3 fruit fly cellular contexts compared by ENCODE assay signal in genomic region chr2L:8949919-8950722, dm6.
TF ChIP-seq lines count a peak whose summit lies in the region.

No protein-coding gene starts in this region.

TF ChIP-seq in whole organism, embryonic, 481 proteins besides CTCF, POLR2A, EP300 and RAD21 (continued from another document and continues in another):
- no peak for TF ChIP-seq Gug (GFP tag; IDR thresholded peaks at IDR 0.05; lab: Robert Waterston, UW)
- no peak for TF ChIP-seq MBD-R2 (GFP tag; IDR thresholded peaks at IDR 0.05; lab: Robert Waterston, UW)
- no peak for TF ChIP-seq D (optimal IDR thresholded peaks at IDR 0.05; lab: Kevin White, UChicago)
- TF ChIP-seq D (GFP tag; optimal IDR thresholded peaks at IDR 0.05; lab: Kevin White, UChicago): peak; percentile 30
- TF ChIP-seq mirr (GFP tag; optimal IDR thresholded peaks at IDR 0.05; lab: Kevin White, UChicago): no peak
- no peak for TF ChIP-seq CG6683 (GFP tag; optimal IDR thresholded peaks at IDR 0.05; lab: Kevin White, UChicago)
- TF ChIP-seq jumu (GFP tag; optimal IDR thresholded peaks at IDR 0.05; lab: Kevin White, UChicago): no peak
- no peak for TF ChIP-seq CG8290 (GFP tag; optimal IDR thresholded peaks at IDR 0.05; lab: Kevin White, UChicago)
- TF ChIP-seq CG8290 (tag; optimal IDR thresholded peaks at IDR 0.05; lab: Kevin White, UChicago): no peak
- no peak for TF ChIP-seq slou (GFP tag; optimal IDR thresholded peaks at IDR 0.05; lab: Kevin White, UChicago)
- TF ChIP-seq Fer1 (GFP tag; optimal IDR thresholded peaks at IDR 0.05; lab: Kevin White, UChicago): no peak
- peak; percentile 36 for TF ChIP-seq run (tag; optimal IDR thresholded peaks at IDR 0.05; lab: Kevin White, UChicago)
- TF ChIP-seq CG10431 (GFP tag; optimal IDR thresholded peaks at IDR 0.05; lab: Kevin White, UChicago): peak; percentile 15
- no peak for TF ChIP-seq Aef1 (GFP tag; IDR thresholded peaks at IDR 0.05; lab: Robert Waterston, UW)
- TF ChIP-seq CG3847 (GFP tag; IDR thresholded peaks at IDR 0.05; lab: Robert Waterston, UW): no peak
- no peak for TF ChIP-seq wor (GFP tag; IDR thresholded peaks at IDR 0.05; lab: Robert Waterston, UW)
- no peak for TF ChIP-seq CG6175 (GFP tag; IDR thresholded peaks at IDR 0.05; lab: Robert Waterston, UW)
- no peak for TF ChIP-seq CG13296 (GFP tag; optimal IDR thresholded peaks at IDR 0.05; lab: Kevin White, UChicago)
- 0 out of 3 replicates have a peak, but pooled peaks have one; percentile 16 for TF ChIP-seq z (GFP tag; IDR thresholded peaks at IDR 0.05; lab: Robert Waterston, UW)
- peak; percentile 93 for TF ChIP-seq pros (GFP tag; optimal IDR thresholded peaks at IDR 0.05; lab: Kevin White, UChicago)
- TF ChIP-seq hb (GFP tag; IDR thresholded peaks at IDR 0.05; lab: Robert Waterston, UW; ENCODE audit: partially characterized antibody): no peak
- TF ChIP-seq CG10274 (GFP tag; optimal IDR thresholded peaks at IDR 0.05; lab: Kevin White, UChicago): peak; percentile 95
- TF ChIP-seq gcm (GFP tag; optimal IDR thresholded peaks at IDR 0.05; lab: Kevin White, UChicago): peak; percentile 17
- no peak for TF ChIP-seq twi (tag; optimal IDR thresholded peaks at IDR 0.05; lab: Kevin White, UChicago)
- TF ChIP-seq tio (GFP tag; optimal IDR thresholded peaks at IDR 0.05; lab: Kevin White, UChicago): peak; percentile 13
- TF ChIP-seq gem (tag; optimal IDR thresholded peaks at IDR 0.05; lab: Kevin White, UChicago): peak; percentile 43
- no peak for TF ChIP-seq B-H2 (GFP tag; optimal IDR thresholded peaks at IDR 0.05; lab: Kevin White, UChicago)
- TF ChIP-seq CG18476 (GFP tag; optimal IDR thresholded peaks at IDR 0.05; lab: Kevin White, UChicago): no peak
- no peak for TF ChIP-seq Spps (tag; optimal IDR thresholded peaks at IDR 0.05; lab: Kevin White, UChicago)
- peak; percentile 63 for TF ChIP-seq CG7745 (tag; optimal IDR thresholded peaks at IDR 0.05; lab: Kevin White, UChicago)
- no peak for TF ChIP-seq pfk (GFP tag; optimal IDR thresholded peaks at IDR 0.05; lab: Kevin White, UChicago)
- no peak for TF ChIP-seq Taf1 (GFP tag; IDR thresholded peaks at IDR 0.05; lab: Robert Waterston, UW)
- no peak for TF ChIP-seq CG3995 (GFP tag; optimal IDR thresholded peaks at IDR 0.05; lab: Kevin White, UChicago)
- peak in 1 of 2 experiments; percentile 53 for TF ChIP-seq bsh (GFP tag; optimal IDR thresholded peaks at IDR 0.05; lab: Kevin White, UChicago)
- TF ChIP-seq sd (tag; optimal IDR thresholded peaks at IDR 0.05; lab: Kevin White, UChicago): peak; percentile 38
- no peak for TF ChIP-seq sna (GFP tag; IDR thresholded peaks at IDR 0.05; lab: Robert Waterston, UW; ENCODE audit: partially characterized antibody)
- no peak for TF ChIP-seq vfl (GFP tag; optimal IDR thresholded peaks at IDR 0.05; lab: Kevin White, UChicago)
- TF ChIP-seq CG13775 (GFP tag; optimal IDR thresholded peaks at IDR 0.05; lab: Kevin White, UChicago): no peak
- TF ChIP-seq Drgx (GFP tag; IDR thresholded peaks at IDR 0.05; lab: Robert Waterston, UW): peak; percentile 21; the same call in 1 of the 2 replicates
- no peak for TF ChIP-seq tna (GFP tag; IDR thresholded peaks at IDR 0.05; lab: Robert Waterston, UW; ENCODE audit: partially characterized antibody)
- TF ChIP-seq CG42726 (GFP tag; IDR thresholded peaks at IDR 0.05; lab: Robert Waterston, UW; ENCODE audit: partially characterized antibody): no peak
- TF ChIP-seq gt (GFP tag; IDR thresholded peaks at IDR 0.05; lab: Robert Waterston, UW): no peak
- TF ChIP-seq MESR4 (GFP tag; optimal IDR thresholded peaks at IDR 0.05; lab: Kevin White, UChicago): no peak
- TF ChIP-seq CG31441 (GFP tag; IDR thresholded peaks at IDR 0.05; lab: Robert Waterston, UW): no peak
- no peak for TF ChIP-seq kah (GFP tag; optimal IDR thresholded peaks at IDR 0.05; lab: Kevin White, UChicago)

TF ChIP-seq in whole organism, prepupa, 60 proteins besides CTCF, POLR2A, EP300 and RAD21 (continued from another document):
- TF ChIP-seq esn (GFP tag; optimal IDR thresholded peaks at IDR 0.05; lab: Kevin White, UChicago) (peak; percentile 86), CG4318 (GFP tag; optimal IDR thresholded peaks at IDR 0.05; lab: Kevin White, UChicago) (peak; percentile 39), CG9139 (GFP tag; optimal IDR thresholded peaks at IDR 0.05; lab: Kevin White, UChicago) (peak; percentile 32), CG8319 (GFP tag; optimal IDR thresholded peaks at IDR 0.05; lab: Kevin White, UChicago) (peak; percentile 19), spab (GFP tag; optimal IDR thresholded peaks at IDR 0.05; lab: Kevin White, UChicago) (peak; percentile 65), CG31627 (GFP tag; optimal IDR thresholded peaks at IDR 0.05; lab: Kevin White, UChicago) (peak; percentile 79), OdsH (GFP tag; optimal IDR thresholded peaks at IDR 0.05; lab: Kevin White, UChicago) (peak; percentile 64), Met (GFP tag; optimal IDR thresholded peaks at IDR 0.05; lab: Kevin White, UChicago) (peak; percentile 86), Eip75B (GFP tag; optimal IDR thresholded peaks at IDR 0.05; lab: Kevin White, UChicago) (peak; percentile 62), CG10631 (GFP tag; optimal IDR thresholded peaks at IDR 0.05; lab: Kevin White, UChicago) (peak; percentile 69), vri (GFP tag; optimal IDR thresholded peaks at IDR 0.05; lab: Kevin White, UChicago) (peak; percentile 80), topi (GFP tag; optimal IDR thresholded peaks at IDR 0.05; lab: Kevin White, UChicago) (peak; percentile 84), fd59A (GFP tag; optimal IDR thresholded peaks at IDR 0.05; lab: Kevin White, UChicago) (peak; percentile 72), CG6808 (GFP tag; optimal IDR thresholded peaks at IDR 0.05; lab: Kevin White, UChicago) (peak; percentile 67), CG34406 (GFP tag; optimal IDR thresholded peaks at IDR 0.05; lab: Kevin White, UChicago) (peak; percentile 72), Hr39 (GFP tag; optimal IDR thresholded peaks at IDR 0.05; lab: Kevin White, UChicago) (peak; percentile 80), CG6163 (GFP tag; IDR thresholded peaks at IDR 0.05; lab: Robert Waterston, UW) (0 out of 3 replicates have a peak, but pooled peaks have one; percentile 52), salr (GFP tag; optimal IDR thresholded peaks at IDR 0.05; lab: Kevin White, UChicago) (peak; percentile 41 to 68), CG8119 (GFP tag; IDR thresholded peaks at IDR 0.05; lab: Robert Waterston, UW) (no peak), lz (GFP tag; optimal IDR thresholded peaks at IDR 0.05; lab: Kevin White, UChicago) (peak; percentile 83), achi (GFP tag; optimal IDR thresholded peaks at IDR 0.05; lab: Kevin White, UChicago) (peak; percentile 63), Sox102F (GFP tag; optimal IDR thresholded peaks at IDR 0.05; lab: Kevin White, UChicago) (peak; percentile 70), Sox14 (GFP tag; optimal IDR thresholded peaks at IDR 0.05; lab: Kevin White, UChicago) (peak; percentile 78), CG11762 (GFP tag; optimal IDR thresholded peaks at IDR 0.05; lab: Kevin White, UChicago; ENCODE audit: insufficient read depth) (peak; percentile 37), Eip78C (GFP tag; lab: Kevin White, UChicago) (peak; percentile 84), CG6854 (GFP tag; optimal IDR thresholded peaks at IDR 0.05; lab: Kevin White, UChicago) (peak; percentile 78), CG10669 (GFP tag; optimal IDR thresholded peaks at IDR 0.05; lab: Kevin White, UChicago) (peak; percentile 58), Smox (GFP tag; optimal IDR thresholded peaks at IDR 0.05; lab: Kevin White, UChicago) (peak; percentile 67), CG16779 (tag; optimal IDR thresholded peaks at IDR 0.05; lab: Kevin White, UChicago) (no peak), CG8632 (GFP tag; optimal IDR thresholded peaks at IDR 0.05; lab: Kevin White, UChicago) (peak; percentile 38), Ets21C (GFP tag; optimal IDR thresholded peaks at IDR 0.05; lab: Kevin White, UChicago) (peak; percentile 64), eg (GFP tag; IDR thresholded peaks at IDR 0.05; lab: Robert Waterston, UW) (no peak), svp (GFP tag; lab: Kevin White, UChicago) (peak; percentile 89), CG7368 (GFP tag; optimal IDR thresholded peaks at IDR 0.05; lab: Kevin White, UChicago) (peak; percentile 28), Hr4 (GFP tag; optimal IDR thresholded peaks at IDR 0.05; lab: Kevin White, UChicago) (peak; percentile 30), CG15336 (GFP tag; IDR thresholded peaks at IDR 0.05; lab: Robert Waterston, UW) (peak; percentile 18; the same call in 1 of the 2 replicates), CG11902 (GFP tag; optimal IDR thresholded peaks at IDR 0.05; lab: Kevin White, UChicago) (peak; percentile 68), pdm3 (GFP tag; optimal IDR thresholded peaks at IDR 0.05; lab: Kevin White, UChicago) (peak; percentile 57), Lpt (GFP tag; optimal IDR thresholded peaks at IDR 0.05; lab: Kevin White, UChicago) (no peak)
TF ChIP-seq in whole organism, prepupa: peak in this region for 49.

TF ChIP-seq in whole organism, wandering third instar larva, 38 proteins besides CTCF, POLR2A, EP300 and RAD21 (continued from another document):
- TF ChIP-seq Dif (GFP tag; optimal IDR thresholded peaks at IDR 0.05; lab: Kevin White, UChicago; ENCODE audit: partially characterized antibody) (peak; percentile 59), sv (GFP tag; optimal IDR thresholded peaks at IDR 0.05; lab: Kevin White, UChicago) (no peak), Dfd (GFP tag; optimal IDR thresholded peaks at IDR 0.05; lab: Kevin White, UChicago) (no peak), br (GFP tag; optimal IDR thresholded peaks at IDR 0.05; lab: Kevin White, UChicago) (peak; percentile 67), Mio (GFP tag; optimal IDR thresholded peaks at IDR 0.05; lab: Kevin White, UChicago) (no peak), Abd-B (GFP tag; optimal IDR thresholded peaks at IDR 0.05; lab: Kevin White, UChicago) (no peak), Myc (optimal IDR thresholded peaks at IDR 0.05; lab: Kevin White, UChicago) (no peak), OdsH (GFP tag; optimal IDR thresholded peaks at IDR 0.05; lab: Kevin White, UChicago) (peak; percentile 56), Hr78 (GFP tag; optimal IDR thresholded peaks at IDR 0.05; lab: Kevin White, UChicago) (no peak), Sp1 (GFP tag; optimal IDR thresholded peaks at IDR 0.05; lab: Kevin White, UChicago) (peak; percentile 63), woc (GFP tag; optimal IDR thresholded peaks at IDR 0.05; lab: Kevin White, UChicago) (peak; percentile 74), HLH106 (tag; optimal IDR thresholded peaks at IDR 0.05; lab: Kevin White, UChicago) (peak; percentile 57)
